Worm (Caenorhabditis elegans): Measurements from ENCODE around the gene fbxa-141.

DNA sequence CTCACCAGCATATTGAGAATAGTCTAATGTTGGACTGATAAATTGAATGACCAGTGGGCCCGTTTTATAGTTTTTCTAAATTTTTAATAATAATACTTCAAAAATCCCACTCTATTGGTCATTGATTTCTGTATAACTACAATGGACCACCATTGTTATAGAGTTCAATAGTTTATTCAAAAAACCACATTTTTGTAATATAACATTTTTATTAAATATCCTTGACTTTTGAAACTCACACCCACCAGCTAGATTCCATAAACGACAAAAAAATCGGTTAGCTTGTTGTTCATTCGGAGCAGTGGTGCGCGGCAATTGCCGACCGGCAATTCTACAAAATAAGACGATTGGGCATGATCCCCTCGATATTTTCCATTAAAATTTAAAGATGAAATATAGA is 14.8 kb upstream of the fbxa-141 start, which contains the start of gene nspc-18:
- TF ChIP-seq klf-2 (GFP tag; conservative IDR thresholded peaks at IDR 0.05) (no peak), ztf-29 (GFP tag; IDR thresholded peaks at IDR 0.05) (no peak), T22C8.4 (GFP tag; IDR thresholded peaks at IDR 0.05) (no peak), ref-1 (GFP tag; conservative IDR thresholded peaks at IDR 0.05) (no peak)

Data from whole organism, midembryonic.